Fruit fly (Drosophila melanogaster) whole organism, wandering third instar larva: ENCODE data around the gene CG9674.

Source experiments
- Abd-B ChIP-seq: fragments of >200 bp; optimal IDR thresholded peaks from 2 replicates; lab custom pipeline; 2017; ENCODE audit warnings: missing biosample characterization, missing genetic modification characterization
- Dfd ChIP-seq: fragments of >200 bp; optimal IDR thresholded peaks from 2 replicates; lab custom pipeline; 2017; ENCODE audit warnings: missing biosample characterization, missing genetic modification characterization
- GATAd ChIP-seq: sonication (Bioruptor generic); optimal IDR thresholded peaks from 2 replicates; lab custom pipeline; 2016; ENCODE audit warnings: missing biosample characterization, missing genetic modification characterization
- Hr78 ChIP-seq: fragments of >200 bp; optimal IDR thresholded peaks from 2 replicates; lab custom pipeline; 2017; ENCODE audit warnings: missing biosample characterization, missing genetic modification characterization
- Jra ChIP-seq: sonication (Bioruptor generic); optimal IDR thresholded peaks from 2 replicates; lab custom pipeline; 2016; ENCODE audit warnings: missing biosample characterization, missing genetic modification characterization
- OdsH ChIP-seq: fragments of 200-800 bp; sonication (Bioruptor generic); optimal IDR thresholded peaks from 2 replicates; lab custom pipeline; 2016; ENCODE audit warnings: missing biosample characterization, mild to moderate bottlenecking, missing genetic modification characterization
- Vsx2 ChIP-seq: fragments of 200-300, 225-300 bp; sonication (Bioruptor generic); optimal IDR thresholded peaks from 2 replicates; lab custom pipeline; 2018; ENCODE audit warnings: missing biosample characterization, missing genetic modification characterization; ENCODE audit not compliant: partially characterized antibody
- dmrt93B ChIP-seq: fragments of 200-800 bp; sonication (Bioruptor generic); optimal IDR thresholded peaks from 2 replicates; lab custom pipeline; 2018; ENCODE audit warnings: missing biosample characterization, mild to moderate bottlenecking, missing genetic modification characterization
- dsf ChIP-seq: sonication (Bioruptor generic); optimal IDR thresholded peaks from 2 replicates; lab custom pipeline; 2016; ENCODE audit warnings: missing biosample characterization, missing genetic modification characterization, borderline replicate concordance
- fru ChIP-seq: fragments of 200-800 bp; sonication (Bioruptor generic); optimal IDR thresholded peaks from 3 replicates; lab custom pipeline; 2016; ENCODE audit warnings: missing biosample characterization, mild to moderate bottlenecking, missing genetic modification characterization
- lola ChIP-seq: fragments of >200 bp; optimal IDR thresholded peaks from 2 replicates; lab custom pipeline; 2017; ENCODE audit warnings: missing biosample characterization, missing genetic modification characterization
- pan ChIP-seq: fragments of >200 bp; optimal IDR thresholded peaks from 2 replicates; lab custom pipeline; 2017
- psq ChIP-seq: fragments of 200-800 bp; sonication (Bioruptor generic); optimal IDR thresholded peaks from 3 replicates; lab custom pipeline; 2017; ENCODE audit warnings: missing biosample characterization, mild to moderate bottlenecking, missing genetic modification characterization, moderate library complexity
- rgr ChIP-seq: fragments of 200-800 bp; sonication (Bioruptor generic); optimal IDR thresholded peaks from 3 replicates; lab custom pipeline; 2016; ENCODE audit warnings: missing biosample characterization, mild to moderate bottlenecking, missing genetic modification characterization

dm6 chr3L:16765647-16766628 lies 41.6 kb downstream of the CG9674 start, which contains the start of gene Nrt:
- no peak for TF ChIP-seq Jra
- TF ChIP-seq fru (GFP tag; lab: Kevin White, UChicago) = peak; percentile 59
- no peak for TF ChIP-seq Vsx2 (GFP tag; lab: Kevin White, UChicago)
- TF ChIP-seq OdsH = peak; percentile 41
- TF ChIP-seq Abd-B (GFP tag; lab: Kevin White, UChicago) = no peak
- peak; percentile 12 for TF ChIP-seq dsf (GFP tag; lab: Kevin White, UChicago)
- peak; percentile 40 for TF ChIP-seq psq
- TF ChIP-seq Dfd (GFP tag; lab: Kevin White, UChicago) = no peak
- no peak for TF ChIP-seq dmrt93B (GFP tag; lab: Kevin White, UChicago)
- no peak for TF ChIP-seq lola
- no peak for TF ChIP-seq Hr78
- peak; percentile 50 for TF ChIP-seq rgr (GFP tag; lab: Kevin White, UChicago)
- no peak for TF ChIP-seq GATAd (GFP tag; lab: Kevin White, UChicago)
- no peak for TF ChIP-seq pan (lab: Kevin White, UChicago)
